Fruit fly (Drosophila melanogaster): Measurements from ENCODE around the gene spz3.

dm6 chr2L:7925389-7925788, 46.0 kb upstream of the spz3 start:
- TF ChIP-seq ovo (GFP tag; optimal IDR thresholded peaks at IDR 0.05), result no peak
- TF ChIP-seq Clk (GFP tag; optimal IDR thresholded peaks at IDR 0.05), result no peak
- TF ChIP-seq CG33017 (tag; optimal IDR thresholded peaks at IDR 0.05), result peak; percentile 56
- no peak for TF ChIP-seq kay (GFP tag; ENCODE audit: borderline replicate concordance)
- TF ChIP-seq CG12768 (GFP tag; optimal IDR thresholded peaks at IDR 0.05), result peak; percentile 36
- no peak for TF ChIP-seq cnc (optimal IDR thresholded peaks at IDR 0.05)
- peak; percentile 35 for TF ChIP-seq CG14711 (tag; optimal IDR thresholded peaks at IDR 0.05)
- no peak for TF ChIP-seq toe (GFP tag; optimal IDR thresholded peaks at IDR 0.05)
- no peak for TF ChIP-seq cic (GFP tag; optimal IDR thresholded peaks at IDR 0.05)
- no peak for TF ChIP-seq CG7045 (GFP tag; optimal IDR thresholded peaks at IDR 0.05)
- no peak for TF ChIP-seq pad (GFP tag; optimal IDR thresholded peaks at IDR 0.05)
- TF ChIP-seq Mnt (GFP tag; optimal IDR thresholded peaks at IDR 0.05), result no peak

Measured in whole organism, adult.